Fruit fly (Drosophila melanogaster): ENCODE results near the gene Dred.

DNA sequence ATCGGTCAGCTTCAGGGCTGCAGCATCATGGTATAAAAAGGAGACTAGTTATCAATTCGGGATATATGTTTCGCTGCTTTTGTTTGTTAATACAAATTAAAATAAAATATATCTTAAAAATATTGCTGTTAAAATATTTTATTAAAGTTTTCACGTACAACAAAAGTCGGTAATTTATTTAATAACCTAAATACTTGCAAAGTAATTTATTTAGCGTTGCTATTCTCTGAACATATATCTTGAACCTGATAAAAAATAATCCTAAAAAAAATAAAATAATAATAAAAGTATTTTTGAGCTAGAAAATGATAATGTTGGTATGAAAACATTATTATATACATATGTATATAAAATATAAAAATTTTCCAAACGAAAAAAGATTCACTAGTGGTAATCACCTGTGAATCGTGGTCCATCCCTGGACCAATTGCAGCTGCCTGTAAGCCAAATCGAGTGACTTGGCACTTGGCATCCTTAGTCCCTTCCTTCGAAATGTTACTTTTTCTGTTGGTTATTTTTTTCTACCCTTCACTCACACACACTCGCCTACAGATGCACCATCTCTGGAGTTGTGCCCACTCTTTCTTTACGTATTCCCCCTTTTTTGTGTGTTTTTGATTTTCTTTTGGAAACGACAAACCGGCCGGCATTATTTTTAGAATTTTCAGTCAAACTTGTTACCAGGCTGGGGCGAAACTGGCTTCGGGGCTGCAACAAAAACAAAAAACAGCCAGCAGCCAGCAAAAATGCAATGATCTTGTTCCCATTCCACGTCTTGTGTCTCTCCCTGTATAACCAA, 13.4 kb upstream of the Dred start:
- TF ChIP-seq Sin3A (optimal IDR thresholded peaks at IDR 0.05) (no peak), insv (optimal IDR thresholded peaks at IDR 0.05) (no peak), h (optimal IDR thresholded peaks at IDR 0.05) (no peak)

All from Kc167 (cell line).